Worm (Caenorhabditis elegans) whole organism, young adult: Measurements from ENCODE around the gene exc-15.

Source experiments
- Y53F4B.3 ChIP-seq: fragments of 200-800 bp; sonication (Bioruptor generic); IDR thresholded peaks from 2 replicates; pipeline ENCODE4 v1.3.6; 2022; ENCODE audit warnings: missing genetic modification reagents, missing genetic modification characterization, missing compliant biosample characterization
- aptf-3 ChIP-seq: fragments of 200-800 bp; sonication (Bioruptor generic); IDR thresholded peaks from 2 replicates; pipeline ENCODE4 v1.3.6; 2022; ENCODE audit warnings: missing genetic modification characterization, missing compliant biosample characterization
- him-1 ChIP-seq: sonication (generic microtip); optimal IDR thresholded peaks from 2 replicates; lab custom pipeline; 2016; ENCODE audit warnings: missing genotype, missing genetic modification reagents, missing genetic modification characterization, missing compliant biosample characterization
- hsf-1 ChIP-seq: fragments of 200-800 bp; sonication (Bioruptor generic); IDR thresholded peaks from 2 replicates; pipeline ENCODE4 v1.3.6; 2022; ENCODE audit warnings: missing genetic modification reagents, missing genetic modification characterization, missing compliant biosample characterization
- madf-10 ChIP-seq: sonication (generic microtip); optimal IDR thresholded peaks from 2 replicates; lab custom pipeline; 2016; ENCODE audit warnings: mild to moderate bottlenecking, missing genetic modification characterization, missing compliant biosample characterization
- nfya-1 ChIP-seq: sonication (generic microtip); optimal IDR thresholded peaks from 2 replicates; lab custom pipeline; 2017; ENCODE audit warnings: antibody characterized with exemption, missing compliant biosample characterization, missing genetic modification characterization, borderline replicate concordance; ENCODE audit not compliant: insufficient read depth
- nhr-90 ChIP-seq: sonication (generic microtip); optimal IDR thresholded peaks from 2 replicates; lab custom pipeline; 2016; ENCODE audit warnings: missing genotype, mild to moderate bottlenecking, missing genetic modification characterization, missing compliant biosample characterization
- pbrm-1 ChIP-seq: fragments of 200-800 bp; sonication (Bioruptor generic); IDR thresholded peaks from 2 replicates; pipeline ENCODE4 v1.3.6; 2022; ENCODE audit warnings: missing genetic modification reagents, missing genetic modification characterization, missing compliant biosample characterization
- sea-2 ChIP-seq: fragments of 200-800 bp; sonication (Bioruptor generic); IDR thresholded peaks from 2 replicates; pipeline ENCODE4 v1.3.6; 2022; ENCODE audit warnings: missing genetic modification characterization, missing compliant biosample characterization
- snpc-4 ChIP-seq, 5 experiments: fragments of 150-350 bp in 1 of 5; sonication (generic microtip) in 4 of 5; optimal IDR thresholded peaks; 2 replicates each; lab custom pipeline; 2014 to 2018; ENCODE audit warnings: missing genetic modification characterization in 5 of 5, missing biosample characterization in 3 of 5, antibody characterized with exemption in 2 of 5, mild to moderate bottlenecking in 2 of 5, missing compliant biosample characterization in 2 of 5, missing genotype in 2 of 5, moderate library complexity in 2 of 5, missing genetic modification reagents in 1 of 5
- ztf-6 ChIP-seq: fragments of 200-800 bp; sonication (Bioruptor generic); IDR thresholded peaks from 2 replicates; pipeline ENCODE4 v1.3.6; 2022; ENCODE audit warnings: missing genetic modification reagents, missing genetic modification characterization, missing compliant biosample characterization

ce11 chrV:4525512-4525911, 42.3 kb downstream of the exc-15 start:
- TF ChIP-seq snpc-4 (GFP tag; optimal IDR thresholded peaks at IDR 0.05; lab: Kevin White, UChicago) (no peak), snpc-4 (tag; optimal IDR thresholded peaks at IDR 0.05; lab: Kevin White, UChicago) (no peak), him-1 (no peak), ztf-6 (GFP tag; lab: Robert Waterston, UW) (no peak), sea-2 (GFP tag; lab: Robert Waterston, UW) (no peak), aptf-3 (GFP tag; lab: Robert Waterston, UW) (no peak), hsf-1 (GFP tag; lab: Robert Waterston, UW) (no peak), madf-10 (tag; lab: Kevin White, UChicago) (no peak), Y53F4B.3 (no peak), pbrm-1 (no peak), nhr-90 (tag; lab: Kevin White, UChicago) (no peak), nfya-1 (no peak)
